Worm (Caenorhabditis elegans) whole organism, late embryonic: ENCODE data around the gene K05D4.9.
A peak's percentile ranks its signal among the peaks of the same experiment; 100 is the strongest.

ENCODE experiments used
- C08G9.2 ChIP-seq: sonication (generic microtip); optimal IDR thresholded peaks from 2 replicates; lab custom pipeline; 2016; ENCODE audit warnings: mild to moderate bottlenecking, missing genetic modification characterization, moderate library complexity, missing compliant biosample characterization
- K02D7.2 ChIP-seq: sonication (generic microtip); optimal IDR thresholded peaks from 2 replicates; lab custom pipeline; 2017; ENCODE audit warnings: mild to moderate bottlenecking, missing genetic modification characterization, missing compliant biosample characterization
- K09A11.1 ChIP-seq: sonication (generic microtip); optimal IDR thresholded peaks from 2 replicates; lab custom pipeline; 2017; ENCODE audit warnings: antibody characterized with exemption, mild to moderate bottlenecking, missing genetic modification characterization, missing compliant biosample characterization; ENCODE audit not compliant: insufficient read depth
- T23F11.4 ChIP-seq: fragments of 200-800 bp; sonication (Bioruptor generic); optimal IDR thresholded peaks from 2 replicates; lab custom pipeline; 2018; ENCODE audit warnings: mild to moderate bottlenecking, missing genetic modification characterization, missing compliant biosample characterization
- Y22D7AL.16 ChIP-seq: sonication (generic microtip); optimal IDR thresholded peaks from 2 replicates; lab custom pipeline; 2016; ENCODE audit warnings: missing genetic modification characterization, missing compliant biosample characterization
- ama-1 ChIP-seq: fragments of 150-350 bp; optimal IDR thresholded peaks from 2 replicates; lab custom pipeline; 2014
- ceh-14 ChIP-seq: sonication (generic microtip); optimal IDR thresholded peaks from 2 replicates; lab custom pipeline; 2016; ENCODE audit warnings: missing genotype, missing genetic modification characterization, missing compliant biosample characterization
- ceh-19 ChIP-seq: fragments of 200-800 bp; sonication (Bioruptor generic); optimal IDR thresholded peaks from 2 replicates; lab custom pipeline; 2018; ENCODE audit warnings: mild to moderate bottlenecking, missing genetic modification characterization, missing compliant biosample characterization
- ceh-2 ChIP-seq: sonication (generic microtip); optimal IDR thresholded peaks from 2 replicates; lab custom pipeline; 2016; ENCODE audit warnings: missing genotype, missing genetic modification characterization, missing compliant biosample characterization
- ceh-22 ChIP-seq: sonication (generic microtip); optimal IDR thresholded peaks from 2 replicates; lab custom pipeline; 2017; ENCODE audit warnings: missing biosample characterization, missing genetic modification characterization
- ceh-24 ChIP-seq: sonication (generic microtip); optimal IDR thresholded peaks from 2 replicates; lab custom pipeline; 2016; ENCODE audit warnings: mild to moderate bottlenecking, missing genetic modification characterization, missing compliant biosample characterization
- ceh-34 ChIP-seq: sonication (generic microtip); optimal IDR thresholded peaks from 2 replicates; lab custom pipeline; 2016; ENCODE audit warnings: mild to moderate bottlenecking, missing genetic modification characterization, missing compliant biosample characterization
- ceh-48 ChIP-seq: sonication (generic microtip); optimal IDR thresholded peaks from 2 replicates; lab custom pipeline; 2016; ENCODE audit warnings: missing genetic modification characterization, inconsistent platforms, missing compliant biosample characterization
- ceh-6 ChIP-seq: fragments of 200-800 bp; sonication (Bioruptor generic); optimal IDR thresholded peaks from 2 replicates; lab custom pipeline; 2018; ENCODE audit warnings: mild to moderate bottlenecking, missing genetic modification characterization, missing compliant biosample characterization
- dmd-4 ChIP-seq: sonication (generic microtip); optimal IDR thresholded peaks from 2 replicates; lab custom pipeline; 2016; ENCODE audit warnings: borderline replicate concordance, missing genetic modification characterization, missing compliant biosample characterization
- dve-1 ChIP-seq: sonication (generic microtip); optimal IDR thresholded peaks from 2 replicates; lab custom pipeline; 2017; ENCODE audit warnings: antibody characterized with exemption, mild to moderate bottlenecking, missing genetic modification characterization, missing compliant biosample characterization
- elt-2 ChIP-seq: sonication (generic microtip); optimal IDR thresholded peaks from 2 replicates; lab custom pipeline; 2016; ENCODE audit warnings: missing genetic modification reagents, missing genetic modification characterization, missing compliant biosample characterization
- elt-4 ChIP-seq: sonication (generic microtip); optimal IDR thresholded peaks from 2 replicates; lab custom pipeline; 2016; ENCODE audit warnings: missing genetic modification characterization, missing compliant biosample characterization
- ets-4 ChIP-seq: sonication (generic microtip); optimal IDR thresholded peaks from 2 replicates; lab custom pipeline; 2016; ENCODE audit warnings: missing genetic modification characterization, missing compliant biosample characterization
- eyg-1 ChIP-seq: sonication (generic microtip); optimal IDR thresholded peaks from 2 replicates; lab custom pipeline; 2016; ENCODE audit warnings: missing genotype, missing genetic modification characterization, missing compliant biosample characterization
- fkh-10 ChIP-seq: fragments of 150-350 bp; optimal IDR thresholded peaks from 2 replicates; lab custom pipeline; 2014; ENCODE audit warnings: missing biosample characterization, missing genetic modification reagents, missing genetic modification characterization
- gmeb-2 ChIP-seq: sonication (generic microtip); optimal IDR thresholded peaks from 2 replicates; lab custom pipeline; 2016; ENCODE audit warnings: missing genetic modification characterization, inconsistent platforms, missing compliant biosample characterization
- hlh-13 ChIP-seq: fragments of 200-800 bp; sonication (Bioruptor generic); optimal IDR thresholded peaks from 2 replicates; lab custom pipeline; 2018; ENCODE audit warnings: mild to moderate bottlenecking, missing genetic modification characterization, missing compliant biosample characterization
- hlh-15 ChIP-seq: sonication (generic microtip); optimal IDR thresholded peaks from 2 replicates; lab custom pipeline; 2016; ENCODE audit warnings: missing genetic modification characterization, missing compliant biosample characterization
- hlh-30 ChIP-seq: sonication (generic microtip); optimal IDR thresholded peaks from 2 replicates; lab custom pipeline; 2017; ENCODE audit warnings: antibody characterized with exemption, missing genetic modification characterization, missing compliant biosample characterization; ENCODE audit not compliant: insufficient read depth
- lin-11 ChIP-seq: fragments of 200-800 bp; sonication (Bioruptor generic); optimal IDR thresholded peaks from 2 replicates; lab custom pipeline; 2018; ENCODE audit warnings: mild to moderate bottlenecking, missing genetic modification characterization, missing compliant biosample characterization
- madf-2 ChIP-seq: sonication (generic microtip); optimal IDR thresholded peaks from 2 replicates; lab custom pipeline; 2017; ENCODE audit warnings: missing genetic modification characterization, missing compliant biosample characterization
- nhr-11 ChIP-seq: fragments of 150-350 bp; optimal IDR thresholded peaks from 2 replicates; lab custom pipeline; 2014; ENCODE audit warnings: missing biosample characterization, missing genetic modification characterization
- nhr-232 ChIP-seq: sonication (generic microtip); optimal IDR thresholded peaks from 2 replicates; lab custom pipeline; 2016; ENCODE audit warnings: missing genetic modification characterization, missing compliant biosample characterization
- npax-4 ChIP-seq: sonication (generic microtip); optimal IDR thresholded peaks from 2 replicates; lab custom pipeline; 2016; ENCODE audit warnings: missing genetic modification characterization, missing compliant biosample characterization
- pag-3 ChIP-seq: sonication (generic microtip); optimal IDR thresholded peaks from 2 replicates; lab custom pipeline; 2016; ENCODE audit warnings: missing compliant biosample characterization, missing genetic modification characterization, borderline replicate concordance
- pax-1 ChIP-seq: fragments of 150-350 bp; optimal IDR thresholded peaks from 2 replicates; lab custom pipeline; 2014; ENCODE audit warnings: missing biosample characterization, missing genetic modification characterization
- pha-4 ChIP-seq: fragments of 150-350 bp; optimal IDR thresholded peaks from 2 replicates; lab custom pipeline; 2018; ENCODE audit warnings: missing biosample characterization, missing genetic modification reagents, missing genetic modification characterization
- pqm-1 ChIP-seq: sonication (generic microtip); optimal IDR thresholded peaks from 2 replicates; lab custom pipeline; 2016; ENCODE audit warnings: missing genetic modification characterization, missing compliant biosample characterization
- pros-1 ChIP-seq: fragments of 150-350 bp; optimal IDR thresholded peaks from 2 replicates; lab custom pipeline; 2014; ENCODE audit warnings: missing biosample characterization, missing genetic modification reagents, missing genetic modification characterization
- ref-2 ChIP-seq: sonication (generic microtip); optimal IDR thresholded peaks from 2 replicates; lab custom pipeline; 2016; ENCODE audit warnings: missing genetic modification characterization, missing compliant biosample characterization
- rnt-1 ChIP-seq: sonication (generic microtip); optimal IDR thresholded peaks from 2 replicates; lab custom pipeline; 2016; ENCODE audit warnings: missing genetic modification characterization, missing compliant biosample characterization
- sox-2 ChIP-seq: fragments of 200-800 bp; sonication (Bioruptor generic); IDR thresholded peaks from 2 replicates; pipeline ENCODE4 v1.3.6; 2022; ENCODE audit warnings: missing genetic modification reagents, missing genetic modification characterization, missing compliant biosample characterization
- sox-4 ChIP-seq: sonication (generic microtip); optimal IDR thresholded peaks from 2 replicates; lab custom pipeline; 2017; ENCODE audit warnings: mild to moderate bottlenecking, missing genetic modification characterization, inconsistent platforms, missing compliant biosample characterization
- unc-3 ChIP-seq, 2 experiments: fragments of 200-800 bp in 1 of 2; sonication (Bioruptor generic) in 1 of 2; sonication (generic microtip) in 1 of 2; conservative IDR thresholded peaks in 1 of 2; optimal IDR thresholded peaks in 1 of 2; 2 replicates each; pipeline versions ENCODE4 v1.3.6 to Lab custom; 2016 to 2022; ENCODE audit warnings: missing compliant biosample characterization in 2 of 2, missing genetic modification characterization in 2 of 2, missing genetic modification reagents in 1 of 2
- unc-55 ChIP-seq: sonication (generic microtip); optimal IDR thresholded peaks from 2 replicates; lab custom pipeline; 2017; ENCODE audit warnings: missing biosample characterization, missing genetic modification reagents, missing genetic modification characterization
- zip-5 ChIP-seq: sonication (generic microtip); optimal IDR thresholded peaks from 2 replicates; lab custom pipeline; 2016; ENCODE audit warnings: missing genetic modification characterization, missing compliant biosample characterization
- ztf-16 ChIP-seq: sonication (generic microtip); optimal IDR thresholded peaks from 2 replicates; lab custom pipeline; 2017; ENCODE audit warnings: missing genetic modification characterization, missing compliant biosample characterization

The K05D4.9 gene

ce11 chrV:16174109-16174508 lies 2.5 kb upstream of the K05D4.9 start:
- no peak for TF ChIP-seq ceh-6
- no peak for TF ChIP-seq nhr-232 (tag; lab: Kevin White, UChicago)
- TF ChIP-seq pqm-1 = no peak
- TF ChIP-seq elt-2 (tag; lab: Kevin White, UChicago) = peak; percentile 93
- TF ChIP-seq gmeb-2 = no peak
- no peak for TF ChIP-seq dve-1 (tag; lab: Kevin White, UChicago)

ce11 chrV:16169026-16169425 lies 2.6 kb downstream of the K05D4.9 start, which contains the start of gene str-111:
Gene str-111, minus strand, starts transcription at chrV:16169126.
- no peak for TF ChIP-seq nhr-11 (tag; lab: Kevin White, UChicago)
- TF ChIP-seq rnt-1 (tag; lab: Kevin White, UChicago) = no peak
- TF ChIP-seq hlh-15 (tag; lab: Kevin White, UChicago) = no peak
- TF ChIP-seq ceh-48 (tag; lab: Kevin White, UChicago) = no peak
- TF ChIP-seq dmd-4 (tag; lab: Kevin White, UChicago) = no peak
- no peak for TF ChIP-seq ceh-14 (tag; lab: Kevin White, UChicago)
- no peak for TF ChIP-seq pros-1 (tag; lab: Kevin White, UChicago)
- no peak for TF ChIP-seq zip-5
- TF ChIP-seq pag-3 (tag; lab: Kevin White, UChicago) = no peak
- no peak for TF ChIP-seq ceh-34 (tag; lab: Kevin White, UChicago)
- no peak for TF ChIP-seq npax-4 (tag; lab: Kevin White, UChicago)
- no peak for TF ChIP-seq lin-11
- TF ChIP-seq pha-4 = no peak
- TF ChIP-seq Y22D7AL.16 = no peak
- no peak for TF ChIP-seq C08G9.2 (tag; lab: Kevin White, UChicago)
- TF ChIP-seq unc-55 (GFP tag; lab: Kevin White, UChicago) = no peak
- no peak for TF ChIP-seq K09A11.1 (tag; lab: Kevin White, UChicago)
- no peak for TF ChIP-seq ama-1 (lab: Kevin White, UChicago)
- TF ChIP-seq sox-4 (tag; lab: Kevin White, UChicago) = no peak
- TF ChIP-seq ceh-22 = no peak

- TF ChIP-seq eyg-1 (no peak), elt-4 (no peak), pax-1 (tag; lab: Kevin White, UChicago) (no peak), ets-4 (tag; lab: Kevin White, UChicago) (no peak), T23F11.4 (GFP tag; lab: Kevin White, UChicago) (no peak), hlh-13 (GFP tag; lab: Kevin White, UChicago) (no peak), sox-2 (no peak), Y22D7AL.16 (no peak), madf-2 (no peak), hlh-15 (tag; lab: Kevin White, UChicago) (no peak), ceh-14 (tag; lab: Kevin White, UChicago) (no peak), hlh-30 (no peak), ceh-22 (no peak), zip-5 (no peak), dve-1 (tag; lab: Kevin White, UChicago) (no peak), ref-2 (no peak)
These were observed 5.7 kb downstream of the K05D4.9 start, which contains the start of gene str-108 for ce11 chrV:16165936-16166335. Gene str-108, plus strand, starts transcription at chrV:16166236.

- TF ChIP-seq hlh-15 (tag; lab: Kevin White, UChicago) (no peak), sox-2 (no peak), ceh-2 (tag; lab: Kevin White, UChicago) (no peak), ceh-19 (GFP tag; lab: Kevin White, UChicago) (no peak), eyg-1 (no peak), ceh-24 (tag; lab: Kevin White, UChicago) (no peak), pax-1 (tag; lab: Kevin White, UChicago) (no peak), dmd-4 (tag; lab: Kevin White, UChicago) (no peak), ets-4 (tag; lab: Kevin White, UChicago) (no peak), pqm-1 (no peak), C08G9.2 (tag; lab: Kevin White, UChicago) (no peak), K02D7.2 (tag; lab: Kevin White, UChicago) (no peak), nhr-232 (tag; lab: Kevin White, UChicago) (no peak), dve-1 (tag; lab: Kevin White, UChicago) (no peak), unc-3 (GFP tag; conservative IDR thresholded peaks at IDR 0.05; lab: Robert Waterston, UW) (no peak), unc-3 (tag; optimal IDR thresholded peaks at IDR 0.05; lab: Kevin White, UChicago) (no peak), K09A11.1 (tag; lab: Kevin White, UChicago) (no peak), fkh-10 (GFP tag; lab: Kevin White, UChicago) (no peak), ama-1 (lab: Kevin White, UChicago) (no peak), ztf-16 (no peak), hlh-30 (no peak)
These were observed 7.9 kb downstream of the K05D4.9 start, which contains the start of gene F10A3.12 for ce11 chrV:16163719-16164118. Gene F10A3.12, plus strand, starts transcription at chrV:16164019.
